Worm (Caenorhabditis elegans) whole organism, early embryonic: Measurements from ENCODE around the gene math-48.

Source experiments
- B0310.2 ChIP-seq: sonication (generic microtip); optimal IDR thresholded peaks from 2 replicates; lab custom pipeline; 2016; ENCODE audit warnings: mild to moderate bottlenecking, missing genetic modification characterization, missing compliant biosample characterization
- F13C5.2 ChIP-seq: sonication (generic microtip); optimal IDR thresholded peaks from 2 replicates; lab custom pipeline; 2017; ENCODE audit warnings: mild to moderate bottlenecking, missing genetic modification characterization, inconsistent platforms, missing compliant biosample characterization
- aly-1 ChIP-seq: sonication (generic microtip); optimal IDR thresholded peaks from 2 replicates; lab custom pipeline; 2016; ENCODE audit warnings: missing genetic modification characterization, missing compliant biosample characterization
- ama-1 ChIP-seq: fragments of 150-350 bp; optimal IDR thresholded peaks from 2 replicates; lab custom pipeline; 2014
- ceh-13 ChIP-seq: fragments of 200-800 bp; sonication (Bioruptor generic); optimal IDR thresholded peaks from 2 replicates; lab custom pipeline; 2018; ENCODE audit warnings: mild to moderate bottlenecking, missing genetic modification characterization, missing compliant biosample characterization
- ceh-36 ChIP-seq: sonication (generic microtip); optimal IDR thresholded peaks from 2 replicates; lab custom pipeline; 2016; ENCODE audit warnings: missing genetic modification characterization, inconsistent platforms, missing compliant biosample characterization
- ets-7 ChIP-seq: sonication (generic microtip); optimal IDR thresholded peaks from 2 replicates; lab custom pipeline; 2016; ENCODE audit warnings: missing genotype, missing genetic modification characterization, missing compliant biosample characterization
- flt-1 ChIP-seq: fragments of 200-800 bp; sonication (Bioruptor generic); IDR thresholded peaks from 2 replicates; pipeline ENCODE4 v1.3.6; 2022; ENCODE audit warnings: missing genetic modification characterization, missing compliant biosample characterization
- hmbx-1 ChIP-seq: sonication (generic microtip); optimal IDR thresholded peaks from 2 replicates; lab custom pipeline; 2016; ENCODE audit warnings: mild to moderate bottlenecking, missing genetic modification characterization, missing compliant biosample characterization
- hmg-4 ChIP-seq: fragments of 200-800 bp; sonication (Bioruptor generic); optimal IDR thresholded peaks from 2 replicates; lab custom pipeline; 2018; ENCODE audit warnings: mild to moderate bottlenecking, missing genetic modification characterization, missing compliant biosample characterization
- hnd-1 ChIP-seq: sonication (generic microtip); optimal IDR thresholded peaks from 2 replicates; lab custom pipeline; 2016; ENCODE audit warnings: missing genetic modification characterization, missing compliant biosample characterization
- pes-1 ChIP-seq: fragments of 200-800 bp; sonication (Bioruptor generic); IDR thresholded peaks from 2 replicates; pipeline ENCODE4 v1.3.6; 2022; ENCODE audit warnings: missing genetic modification reagents, missing genetic modification characterization, missing compliant biosample characterization
- scrt-1 ChIP-seq: fragments of 200-800 bp; sonication (Bioruptor generic); IDR thresholded peaks from 2 replicates; pipeline ENCODE4 v1.3.6; 2022; ENCODE audit warnings: missing genetic modification characterization, missing compliant biosample characterization
- sea-1 ChIP-seq: fragments of 200-800 bp; sonication (Bioruptor generic); conservative IDR thresholded peaks from 2 replicates; pipeline ENCODE4 v1.3.6; 2022; ENCODE audit warnings: missing genetic modification characterization, missing compliant biosample characterization
- tbx-11 ChIP-seq: fragments of 200-800 bp; sonication (Bioruptor generic); IDR thresholded peaks from 2 replicates; pipeline ENCODE4 v1.3.6; 2022; ENCODE audit warnings: missing genetic modification characterization, missing compliant biosample characterization
- tbx-37 ChIP-seq: fragments of 200-800 bp; sonication (Bioruptor generic); conservative IDR thresholded peaks from 2 replicates; pipeline ENCODE4 v1.3.6; 2022; ENCODE audit warnings: missing genetic modification reagents, missing genetic modification characterization, missing compliant biosample characterization
- tra-4 ChIP-seq: sonication (generic microtip); optimal IDR thresholded peaks from 2 replicates; lab custom pipeline; 2017; ENCODE audit warnings: missing genetic modification characterization, missing compliant biosample characterization

The math-48 gene

DNA sequence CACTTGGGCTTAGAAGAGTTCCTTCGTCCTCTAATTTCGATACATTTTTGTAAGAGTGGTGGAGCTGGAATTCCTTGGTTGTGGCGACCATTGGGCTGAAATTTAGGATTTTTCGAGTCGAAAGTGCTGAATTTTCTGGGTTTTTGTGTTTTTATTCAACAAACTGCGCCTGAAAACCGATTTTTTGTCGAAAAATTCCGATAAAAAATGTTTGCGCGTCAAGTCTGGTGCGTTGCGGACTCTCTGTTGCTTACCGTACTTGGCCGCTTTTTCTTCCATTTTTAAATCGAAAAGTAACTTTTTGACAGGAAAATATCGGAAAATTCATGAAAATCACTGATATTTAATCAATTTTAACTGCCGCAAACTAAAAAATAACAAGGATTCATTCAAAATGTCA, 28.5 kb downstream of the math-48 start, which contains the start of gene bath-4:
Gene bath-4 (minus strand): TSS at position 101 of the 400 bp plus-strand sequence.
- no peak for TF ChIP-seq hnd-1
- no peak for TF ChIP-seq pes-1
- TF ChIP-seq ceh-13 (GFP tag; lab: Kevin White, UChicago) = no peak
- TF ChIP-seq hmbx-1 = no peak
- TF ChIP-seq sea-1 = no peak
- no peak for TF ChIP-seq tra-4
- TF ChIP-seq ama-1 (lab: Kevin White, UChicago) = no peak

DNA sequence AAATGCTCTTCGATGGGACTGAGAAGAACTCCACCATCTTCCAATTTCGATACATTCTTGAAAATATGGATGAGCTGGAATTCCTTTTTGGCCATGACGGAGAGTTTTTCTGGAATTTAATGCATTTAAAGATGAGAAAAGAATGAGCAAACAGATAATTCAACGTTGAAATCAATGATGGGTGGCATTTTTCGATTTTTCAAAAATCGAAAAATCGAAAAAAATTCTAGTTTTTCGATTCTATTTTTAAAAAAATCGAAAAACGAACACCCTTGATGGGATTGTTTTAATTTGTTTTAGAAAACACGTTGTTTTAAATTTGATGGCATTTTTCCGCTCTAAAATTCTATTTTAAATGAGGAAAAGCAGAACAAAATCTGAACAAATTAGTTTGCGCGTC, 33.6 kb downstream of the math-48 start, which contains the start of gene math-31:
Gene math-31 (minus strand): TSS at position 101 of the 400 bp plus-strand sequence.
- no peak for TF ChIP-seq tra-4
- no peak for TF ChIP-seq F13C5.2 (tag; lab: Kevin White, UChicago)
- no peak for TF ChIP-seq ets-7 (tag; lab: Kevin White, UChicago)
- no peak for TF ChIP-seq scrt-1
- TF ChIP-seq ceh-13 (GFP tag; lab: Kevin White, UChicago) = no peak
- TF ChIP-seq ama-1 (lab: Kevin White, UChicago) = no peak
- no peak for TF ChIP-seq hnd-1
- TF ChIP-seq aly-1 = no peak
- TF ChIP-seq pes-1 = no peak
- no peak for TF ChIP-seq flt-1 (GFP tag; lab: Robert Waterston, UW)
- TF ChIP-seq tbx-11 (GFP tag; lab: Robert Waterston, UW) = no peak
- no peak for TF ChIP-seq B0310.2 (tag; lab: Kevin White, UChicago)

DNA sequence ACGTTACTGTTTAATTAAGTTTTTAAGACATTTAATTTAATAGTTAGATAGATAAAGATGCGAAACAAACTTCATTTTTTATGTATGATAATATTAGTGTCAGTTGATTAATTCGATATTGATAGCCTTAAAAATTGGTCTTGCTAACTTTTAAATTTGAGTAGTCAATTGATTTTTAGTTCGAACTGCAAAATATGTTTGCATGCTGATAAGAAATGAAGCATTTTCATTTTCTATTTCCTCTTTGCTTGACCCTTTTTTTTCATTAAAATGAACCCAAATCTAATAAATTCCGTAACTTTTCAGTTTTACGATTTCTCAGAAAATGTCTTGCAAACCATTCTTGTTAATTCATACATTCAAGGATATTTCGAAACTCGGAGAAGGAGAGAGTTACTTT, 41.2 kb downstream of the math-48 start, which contains the start of gene math-22:
Gene math-22 (plus strand): TSS at position 301 of the 400 bp plus-strand sequence.
- TF ChIP-seq hmbx-1 = no peak
- TF ChIP-seq pes-1 = no peak
- no peak for TF ChIP-seq scrt-1
- TF ChIP-seq tbx-11 (GFP tag; lab: Robert Waterston, UW) = no peak
- no peak for TF ChIP-seq hmg-4 (GFP tag; lab: Kevin White, UChicago)
- TF ChIP-seq ama-1 (lab: Kevin White, UChicago) = no peak
- TF ChIP-seq ceh-36 (tag; lab: Kevin White, UChicago) = no peak
- no peak for TF ChIP-seq B0310.2 (tag; lab: Kevin White, UChicago)
- TF ChIP-seq flt-1 (GFP tag; lab: Robert Waterston, UW) = no peak
- no peak for TF ChIP-seq hnd-1
- no peak for TF ChIP-seq F13C5.2 (tag; lab: Kevin White, UChicago)
- TF ChIP-seq tbx-37 (GFP tag; lab: Robert Waterston, UW) = no peak
- TF ChIP-seq tra-4 = no peak
- TF ChIP-seq ets-7 (tag; lab: Kevin White, UChicago) = no peak
- no peak for TF ChIP-seq aly-1
- no peak for TF ChIP-seq ceh-13 (GFP tag; lab: Kevin White, UChicago)
- no peak for TF ChIP-seq sea-1

DNA sequence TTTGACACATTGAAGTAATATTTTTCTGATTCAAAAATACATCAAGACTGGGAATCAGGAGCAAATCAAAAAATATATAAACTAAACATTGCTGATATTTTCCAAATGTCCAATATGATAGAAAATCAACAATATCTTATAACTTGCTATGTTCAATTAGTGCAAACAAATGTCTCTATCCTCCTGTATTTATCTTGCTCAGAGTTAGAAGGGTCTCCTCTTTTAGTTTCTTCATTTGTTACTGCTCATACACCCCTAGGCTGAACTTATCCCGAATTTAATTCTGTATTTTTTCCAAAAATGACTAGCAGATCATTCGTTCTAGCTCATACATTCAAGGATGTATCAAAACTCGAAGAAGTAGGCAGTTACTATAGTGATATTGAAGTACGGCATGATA, 44.3 kb downstream of the math-48 start, which contains the start of gene math-23:
Gene math-23 (plus strand): TSS at position 301 of the 400 bp plus-strand sequence.
- TF ChIP-seq aly-1 (no peak), hnd-1 (no peak), sea-1 (no peak), ceh-36 (tag; lab: Kevin White, UChicago) (no peak)

DNA sequence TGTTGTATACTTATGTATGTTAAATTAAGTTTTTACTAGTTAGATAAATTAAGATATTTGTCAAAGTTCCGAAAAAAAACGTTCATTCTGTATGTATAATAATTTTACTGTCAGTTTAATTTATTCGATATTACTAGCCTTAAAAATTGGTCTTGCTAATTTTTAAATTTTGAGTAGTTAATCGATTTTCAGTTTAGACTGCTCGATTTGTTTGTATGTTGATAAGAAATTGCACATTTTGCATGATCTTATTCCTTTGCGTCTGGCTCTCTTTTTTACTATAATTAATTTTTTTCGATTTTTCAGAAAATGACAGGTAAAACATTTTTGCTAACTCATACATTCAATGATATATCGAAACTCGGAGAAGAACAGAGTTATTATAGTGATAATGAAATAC, 46.4 kb downstream of the math-48 start, which contains the start of gene math-24:
Gene math-24 (plus strand): TSS at position 301 of the 400 bp plus-strand sequence.
- TF ChIP-seq sea-1 (no peak), scrt-1 (no peak), tra-4 (no peak), hmbx-1 (no peak), aly-1 (no peak), ceh-13 (GFP tag; lab: Kevin White, UChicago) (no peak), F13C5.2 (tag; lab: Kevin White, UChicago) (no peak), hmg-4 (GFP tag; lab: Kevin White, UChicago) (no peak), tbx-37 (GFP tag; lab: Robert Waterston, UW) (no peak), ets-7 (tag; lab: Kevin White, UChicago) (no peak), pes-1 (no peak), ceh-36 (tag; lab: Kevin White, UChicago) (no peak), flt-1 (GFP tag; lab: Robert Waterston, UW) (no peak), hnd-1 (no peak), B0310.2 (tag; lab: Kevin White, UChicago) (no peak), ama-1 (lab: Kevin White, UChicago) (no peak), tbx-11 (GFP tag; lab: Robert Waterston, UW) (no peak)

DNA sequence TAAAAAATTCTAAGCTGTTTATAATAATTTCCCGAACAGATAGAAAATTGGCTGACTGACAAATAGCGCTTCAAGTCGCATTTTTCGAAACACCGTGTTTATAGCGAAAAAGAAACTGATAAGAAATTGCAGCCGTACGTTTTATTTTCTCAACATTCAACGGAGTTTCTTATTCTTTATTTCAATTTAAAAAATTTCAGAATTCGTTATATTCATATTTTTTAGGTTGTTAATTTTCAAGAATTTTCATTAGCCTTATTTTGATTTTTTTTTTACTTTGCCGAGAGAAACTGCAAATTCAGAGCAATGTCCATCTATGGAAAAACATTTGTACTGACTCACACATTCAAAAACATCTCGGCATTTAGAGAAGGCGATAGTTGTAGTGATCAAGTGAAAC, 48.4 kb downstream of the math-48 start, which contains the start of gene C46F9.6:
Gene C46F9.6 (plus strand): TSS at position 301 of the 400 bp plus-strand sequence.
- TF ChIP-seq F13C5.2 (tag; lab: Kevin White, UChicago) (no peak), hnd-1 (no peak), ceh-36 (tag; lab: Kevin White, UChicago) (no peak), aly-1 (no peak), ets-7 (tag; lab: Kevin White, UChicago) (no peak), tbx-37 (GFP tag; lab: Robert Waterston, UW) (no peak), hmg-4 (GFP tag; lab: Kevin White, UChicago) (no peak), sea-1 (no peak), B0310.2 (tag; lab: Kevin White, UChicago) (no peak), hmbx-1 (no peak)

DNA sequence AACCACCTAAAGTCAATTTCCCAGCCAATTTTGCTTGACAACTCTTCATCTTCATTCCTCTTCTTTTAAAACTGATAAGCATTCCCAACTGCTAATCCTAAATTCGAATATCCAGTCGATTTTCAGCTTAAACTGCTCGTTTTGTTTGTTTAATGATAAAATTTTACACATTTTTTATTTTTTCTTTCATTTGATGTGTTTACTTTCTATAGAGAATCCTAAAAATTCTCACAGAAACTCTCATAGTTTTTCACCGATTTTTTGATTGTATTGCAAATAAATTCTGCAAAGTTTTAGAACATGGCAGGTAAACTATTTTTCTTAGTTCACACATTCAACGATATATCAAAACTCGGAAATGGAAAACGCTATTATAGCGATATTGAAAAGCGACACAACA, 50.6 kb downstream of the math-48 start, which contains the start of gene math-25:
Gene math-25 (plus strand): TSS at position 301 of the 400 bp plus-strand sequence.
- TF ChIP-seq tbx-11 (GFP tag; lab: Robert Waterston, UW) (no peak), hnd-1 (no peak), hmg-4 (GFP tag; lab: Kevin White, UChicago) (no peak), ets-7 (tag; lab: Kevin White, UChicago) (no peak), F13C5.2 (tag; lab: Kevin White, UChicago) (no peak), aly-1 (no peak), pes-1 (no peak), ceh-36 (tag; lab: Kevin White, UChicago) (no peak), B0310.2 (tag; lab: Kevin White, UChicago) (no peak), ceh-13 (GFP tag; lab: Kevin White, UChicago) (no peak), tbx-37 (GFP tag; lab: Robert Waterston, UW) (no peak), flt-1 (GFP tag; lab: Robert Waterston, UW) (no peak), ama-1 (lab: Kevin White, UChicago) (no peak), tra-4 (no peak), sea-1 (no peak)
